Worm (Caenorhabditis elegans): Measurements from ENCODE around the gene nep-20.

DNA sequence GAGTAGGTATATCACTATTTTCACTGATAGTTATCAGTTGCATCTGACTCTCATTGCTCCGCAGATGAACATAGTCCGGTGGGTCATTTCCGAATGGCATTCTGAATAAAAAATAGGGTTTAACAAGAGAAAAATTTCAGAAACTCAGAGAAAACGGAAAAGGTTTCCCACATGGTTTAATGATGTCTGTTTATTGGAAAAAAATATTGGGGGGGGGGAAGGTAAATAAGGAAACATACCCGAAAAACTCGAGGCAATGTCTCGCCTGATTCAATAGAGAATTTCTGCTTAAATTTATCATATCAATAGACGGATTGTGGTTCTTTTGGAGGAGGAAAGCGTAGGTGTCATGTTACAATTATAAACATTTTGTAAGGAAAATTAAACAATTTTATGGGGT is 30.0 kb upstream of the nep-20 start, which contains the start of gene nep-11:
- TF ChIP-seq zag-1 (tag; optimal IDR thresholded peaks at IDR 0.05) (no peak), lsy-2 (tag; optimal IDR thresholded peaks at IDR 0.05) (no peak), snpc-4 (tag; optimal IDR thresholded peaks at IDR 0.05) (no peak), egl-27 (tag; optimal IDR thresholded peaks at IDR 0.05) (no peak)
